Fruit fly (Drosophila melanogaster): ENCODE measurements around the gene Mhcl.
A peak's percentile ranks its signal among the peaks of the same experiment; 100 is the strongest.

Gene Mhcl

DNA sequence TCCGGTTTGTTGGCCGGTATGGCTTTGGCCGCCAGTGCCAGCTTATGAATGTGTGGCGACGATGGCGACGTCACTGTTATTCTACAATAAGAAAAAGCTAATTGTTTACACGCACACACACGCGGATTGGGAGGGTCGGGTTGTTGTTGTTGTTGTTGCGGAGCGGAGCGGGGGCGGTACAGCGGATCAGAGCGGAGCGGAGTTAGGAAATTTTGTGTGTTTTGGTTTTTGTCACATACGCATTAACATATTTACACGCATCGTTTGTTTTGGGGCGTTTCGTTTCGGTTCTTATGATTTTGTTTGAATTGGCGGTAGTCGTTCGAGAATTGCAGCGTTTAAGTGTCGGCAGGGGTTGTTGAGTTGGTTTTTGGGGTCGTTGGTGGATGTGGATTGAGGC lies 29.3 kb downstream of the Mhcl start (continued):
- TF ChIP-seq CG12299 (tag; optimal IDR thresholded peaks at IDR 0.05) (no peak), hkb (optimal IDR thresholded peaks at IDR 0.05) (no peak), hkb (GFP tag; IDR thresholded peaks at IDR 0.05) (peak; percentile 49; the same call in 1 of the 2 replicates), CG7745 (tag; optimal IDR thresholded peaks at IDR 0.05) (peak; percentile 89), CG14667 (GFP tag; IDR thresholded peaks at IDR 0.05) (no peak), disco-r (GFP tag; optimal IDR thresholded peaks at IDR 0.05) (peak; percentile 41), CG10274 (GFP tag; optimal IDR thresholded peaks at IDR 0.05) (no peak), peb (GFP tag; IDR thresholded peaks at IDR 0.05) (no peak), chinmo (GFP tag; IDR thresholded peaks at IDR 0.05; ENCODE audit: partially characterized antibody) (no peak), Jarid2 (GFP tag; optimal IDR thresholded peaks at IDR 0.05) (no peak), pan (optimal IDR thresholded peaks at IDR 0.05) (no peak), pan (GFP tag; optimal IDR thresholded peaks at IDR 0.05 in 1 of 2, IDR thresholded peaks at IDR 0.05 in 1 of 2) (peak in 1 of 2 experiments; percentile 51), CG3281 (GFP tag; optimal IDR thresholded peaks at IDR 0.05) (no peak), CG4328 (GFP tag; optimal IDR thresholded peaks at IDR 0.05) (no peak), slou (GFP tag; optimal IDR thresholded peaks at IDR 0.05) (no peak), vvl (GFP tag; IDR thresholded peaks at IDR 0.05) (peak; percentile 73), TFAM (GFP tag; optimal IDR thresholded peaks at IDR 0.05) (no peak), chif (GFP tag; optimal IDR thresholded peaks at IDR 0.05) (peak in 1 of 2 experiments; percentile 6), pb (GFP tag; optimal IDR thresholded peaks at IDR 0.05) (peak; percentile 9), gsb-n (tag; optimal IDR thresholded peaks at IDR 0.05) (peak; percentile 68), Doc2 (GFP tag; IDR thresholded peaks at IDR 0.05) (no peak), unc-4 (GFP tag; IDR thresholded peaks at IDR 0.05; ENCODE audit: partially characterized antibody) (no peak), Sry-β (GFP tag; optimal IDR thresholded peaks at IDR 0.05) (no peak), Myb (GFP tag; optimal IDR thresholded peaks at IDR 0.05) (peak; percentile 5), sr (GFP tag; IDR thresholded peaks at IDR 0.05) (peak; percentile 48; the same call in 1 of the 3 replicates), CG11695 (GFP tag; IDR thresholded peaks at IDR 0.05) (peak; percentile 23; the same call in 1 of the 3 replicates), CG10654 (GFP tag; optimal IDR thresholded peaks at IDR 0.05) (no peak), Awh (GFP tag; IDR thresholded peaks at IDR 0.05) (peak; percentile 38; the same call in 1 of the 2 replicates), pros (GFP tag; optimal IDR thresholded peaks at IDR 0.05) (peak; percentile 37), BtbVII (GFP tag; optimal IDR thresholded peaks at IDR 0.05) (peak; percentile 52), CG6854 (GFP tag; optimal IDR thresholded peaks at IDR 0.05) (no peak), CG12391 (tag; optimal IDR thresholded peaks at IDR 0.05) (peak; percentile 9), croc (GFP tag; conservative IDR thresholded peaks at IDR 0.05) (no peak), Spps (tag; optimal IDR thresholded peaks at IDR 0.05) (no peak), Atf6 (GFP tag; IDR thresholded peaks at IDR 0.05) (no peak), CG9932 (GFP tag; IDR thresholded peaks at IDR 0.05) (no peak), CG10431 (GFP tag; optimal IDR thresholded peaks at IDR 0.05) (peak; percentile 22), CG3847 (GFP tag; IDR thresholded peaks at IDR 0.05) (no peak), CoRest (tag; optimal IDR thresholded peaks at IDR 0.05) (peak; percentile 6), CG3163 (GFP tag; optimal IDR thresholded peaks at IDR 0.05) (no peak), shn (GFP tag; optimal IDR thresholded peaks at IDR 0.05) (no peak), CG15696 (tag; optimal IDR thresholded peaks at IDR 0.05) (peak; percentile 38), CG7357 (GFP tag; IDR thresholded peaks at IDR 0.05) (0 out of 3 replicates have a peak, but pooled peaks have one; percentile 23), Hr78 (GFP tag; optimal IDR thresholded peaks at IDR 0.05) (no peak), bsh (GFP tag; optimal IDR thresholded peaks at IDR 0.05) (peak in 1 of 2 experiments; percentile 54), btn (GFP tag; optimal IDR thresholded peaks at IDR 0.05) (no peak), cg (GFP tag; optimal IDR thresholded peaks at IDR 0.05) (peak; percentile 58), br (optimal IDR thresholded peaks at IDR 0.05) (no peak), dan (GFP tag; IDR thresholded peaks at IDR 0.05) (no peak), CG16863 (GFP tag; optimal IDR thresholded peaks at IDR 0.05) (peak; percentile 41), CG1233 (GFP tag; optimal IDR thresholded peaks at IDR 0.05) (peak; percentile 59), CG10267 (tag; optimal IDR thresholded peaks at IDR 0.05) (no peak)
